Worm (Caenorhabditis elegans) whole organism, L3 larva: ENCODE results near the gene clec-118.
A peak's percentile ranks its signal among the peaks of the same experiment; 100 is the strongest.

Source experiments
- ZK546.5 ChIP-seq: sonication (generic microtip); optimal IDR thresholded peaks from 2 replicates; lab custom pipeline; 2017; ENCODE audit warnings: missing biosample characterization, missing genetic modification characterization
- aly-2 ChIP-seq: fragments of 150-350 bp; optimal IDR thresholded peaks from 2 replicates; lab custom pipeline; 2014; ENCODE audit warnings: missing biosample characterization, missing genetic modification characterization
- ama-1 ChIP-seq: fragments of 150-350 bp; optimal IDR thresholded peaks from 2 replicates; lab custom pipeline; 2018
- ceh-28 ChIP-seq: fragments of 150-350 bp; optimal IDR thresholded peaks from 2 replicates; lab custom pipeline; 2014; ENCODE audit warnings: missing biosample characterization, missing genetic modification reagents, missing genetic modification characterization
- ceh-9 ChIP-seq: sonication (generic microtip); optimal IDR thresholded peaks from 2 replicates; lab custom pipeline; 2018; ENCODE audit warnings: missing biosample characterization, missing genetic modification characterization
- daf-12 ChIP-seq: fragments of 150-350 bp; optimal IDR thresholded peaks from 2 replicates; lab custom pipeline; 2014; ENCODE audit warnings: missing biosample characterization, missing genetic modification reagents, missing genetic modification characterization
- elt-1 ChIP-seq: fragments of 150-350 bp; optimal IDR thresholded peaks from 2 replicates; lab custom pipeline; 2014; ENCODE audit warnings: missing biosample characterization, missing genetic modification characterization
- elt-3 ChIP-seq, 3 experiments: fragments of 150-350 bp in 1 of 3; sonication (generic microtip) in 2 of 3; optimal IDR thresholded peaks; 2 replicates in 2 of 3; 4 replicates in 1 of 3; lab custom pipeline; 2014 to 2017; ENCODE audit warnings: missing biosample characterization in 3 of 3, missing genetic modification characterization in 3 of 3
- fkh-2 ChIP-seq: fragments of 150-350 bp; optimal IDR thresholded peaks from 2 replicates; lab custom pipeline; 2014; ENCODE audit warnings: missing biosample characterization, missing genetic modification reagents, missing genetic modification characterization
- fos-1 ChIP-seq: fragments of 150-350 bp; optimal IDR thresholded peaks from 2 replicates; lab custom pipeline; 2014; ENCODE audit warnings: missing biosample characterization, missing genetic modification characterization
- jun-1 ChIP-seq: fragments of 150-350 bp; optimal IDR thresholded peaks from 2 replicates; lab custom pipeline; 2014; ENCODE audit warnings: missing biosample characterization, missing genetic modification reagents, missing genetic modification characterization
- lin-39 ChIP-seq: fragments of 150-350 bp; optimal IDR thresholded peaks from 2 replicates; lab custom pipeline; 2018; ENCODE audit warnings: missing biosample characterization, missing genetic modification reagents, missing genetic modification characterization
- lsy-12 ChIP-seq: sonication (generic microtip); optimal IDR thresholded peaks from 2 replicates; lab custom pipeline; 2016; ENCODE audit warnings: mild to moderate bottlenecking, missing genetic modification characterization, missing compliant biosample characterization
- mdl-1 ChIP-seq: fragments of 150-350 bp; optimal IDR thresholded peaks from 2 replicates; lab custom pipeline; 2014; ENCODE audit warnings: missing biosample characterization, missing genetic modification characterization
- mml-1 ChIP-seq: fragments of 150-350 bp; sonication (generic microtip); optimal IDR thresholded peaks from 3 replicates; lab custom pipeline; 2014; ENCODE audit warnings: missing biosample characterization, missing genetic modification characterization
- nhr-11 ChIP-seq: fragments of 150-350 bp; optimal IDR thresholded peaks from 2 replicates; lab custom pipeline; 2014; ENCODE audit warnings: missing biosample characterization, missing genetic modification characterization
- nhr-23 ChIP-seq: fragments of 150-350 bp; optimal IDR thresholded peaks from 2 replicates; lab custom pipeline; 2014; ENCODE audit warnings: missing biosample characterization, missing genetic modification reagents, missing genetic modification characterization
- nhr-25 ChIP-seq: sonication (generic microtip); optimal IDR thresholded peaks from 2 replicates; lab custom pipeline; 2017; ENCODE audit warnings: missing biosample characterization, missing genetic modification characterization
- nhr-28 ChIP-seq: fragments of 150-350 bp; optimal IDR thresholded peaks from 2 replicates; lab custom pipeline; 2014; ENCODE audit warnings: missing biosample characterization, missing genetic modification characterization
- nhr-67 ChIP-seq: fragments of 150-350 bp; optimal IDR thresholded peaks from 2 replicates; lab custom pipeline; 2014; ENCODE audit warnings: missing biosample characterization, missing genetic modification characterization
- nhr-77 ChIP-seq: fragments of 150-350 bp; optimal IDR thresholded peaks from 2 replicates; lab custom pipeline; 2014; ENCODE audit warnings: missing biosample characterization, missing genetic modification characterization
- pha-4 ChIP-seq: fragments of 150-350 bp; optimal IDR thresholded peaks from 2 replicates; lab custom pipeline; 2014; ENCODE audit warnings: missing biosample characterization, missing genetic modification reagents, missing genetic modification characterization
- sea-2 ChIP-seq: fragments of 150-350 bp; sonication (generic microtip); optimal IDR thresholded peaks from 4 replicates; lab custom pipeline; 2014; ENCODE audit warnings: missing biosample characterization, missing genetic modification reagents, missing genetic modification characterization
- skn-1 ChIP-seq: fragments of 150-350 bp; optimal IDR thresholded peaks from 2 replicates; lab custom pipeline; 2014; ENCODE audit warnings: missing biosample characterization, missing genetic modification characterization
- snpc-4 ChIP-seq: fragments of 150-350 bp; optimal IDR thresholded peaks from 2 replicates; lab custom pipeline; 2014; ENCODE audit warnings: missing biosample characterization, missing genetic modification characterization
- ztf-11 ChIP-seq: fragments of 150-350 bp; optimal IDR thresholded peaks from 2 replicates; lab custom pipeline; 2014; ENCODE audit warnings: missing biosample characterization, missing genetic modification characterization
- ztf-4 ChIP-seq: fragments of 150-350 bp; optimal IDR thresholded peaks from 2 replicates; lab custom pipeline; 2014; ENCODE audit warnings: missing biosample characterization, missing genetic modification characterization

Gene clec-118

DNA sequence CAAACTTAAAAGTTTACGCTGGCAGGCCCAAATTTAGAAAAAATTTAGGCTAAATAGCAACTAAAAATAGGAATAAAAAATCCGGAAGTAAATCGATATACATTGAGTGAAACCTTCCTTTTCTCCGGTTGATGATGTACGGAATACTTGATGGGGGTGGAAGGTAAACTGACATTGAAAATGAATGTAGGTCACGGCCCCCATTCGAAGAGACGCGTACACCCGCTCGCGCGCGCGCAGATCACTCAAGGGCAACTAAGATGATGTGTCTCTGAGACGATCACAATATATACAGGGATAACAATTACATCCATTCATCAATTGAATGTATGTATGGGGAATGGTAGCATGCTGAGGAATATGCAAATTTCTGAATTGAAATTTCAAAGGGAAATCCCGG lies 38.2 kb downstream of the clec-118 start:
- peak; percentile 78 for TF ChIP-seq nhr-23 (tag; lab: Kevin White, UChicago)
- TF ChIP-seq nhr-25 (tag; lab: Kevin White, UChicago) = peak; percentile 61
- TF ChIP-seq nhr-28 = no peak
- TF ChIP-seq, all 47 proteins: peak for 2

DNA sequence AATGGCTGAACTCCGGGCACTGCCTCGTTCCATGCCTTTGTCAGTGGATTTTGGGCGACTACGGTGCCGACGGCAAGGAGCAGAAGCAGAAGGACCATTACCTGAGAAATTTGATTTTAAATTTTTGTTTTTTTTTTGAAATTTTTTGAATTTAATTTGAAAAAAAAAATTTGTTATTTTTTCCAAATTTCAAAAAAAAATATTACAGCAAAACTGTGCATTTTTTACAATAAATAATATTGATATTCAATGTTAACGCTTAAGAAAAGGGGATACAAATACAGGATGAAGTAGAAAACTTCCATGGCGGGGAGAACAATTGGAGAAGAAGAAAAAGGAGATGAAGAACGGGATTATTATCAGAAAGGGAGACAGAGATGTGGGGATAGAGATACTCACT lies 40.3 kb downstream of the clec-118 start, which contains the start of gene mlt-8:
Gene mlt-8 (minus strand): TSS at position 101 of the 400 bp plus-strand sequence.
- TF ChIP-seq fkh-2 = no peak
- TF ChIP-seq ZK546.5 = no peak
- TF ChIP-seq daf-12 (tag; lab: Kevin White, UChicago) = no peak
- TF ChIP-seq nhr-67 = no peak
- no peak for TF ChIP-seq sea-2
- no peak for TF ChIP-seq pha-4 (tag; lab: Kevin White, UChicago)
- no peak for TF ChIP-seq nhr-28
- no peak for TF ChIP-seq snpc-4 (tag; lab: Kevin White, UChicago)
- TF ChIP-seq skn-1 = no peak
- TF ChIP-seq mdl-1 (tag; lab: Kevin White, UChicago) = no peak
- TF ChIP-seq ceh-9 = no peak
- no peak for TF ChIP-seq lin-39
- TF ChIP-seq ztf-4 (tag; lab: Kevin White, UChicago) = no peak
- TF ChIP-seq elt-3 (tag; optimal IDR thresholded peaks at IDR 0.05; lab: Kevin White, UChicago) = no peak
- no peak for TF ChIP-seq ama-1 (lab: Kevin White, UChicago)
- TF ChIP-seq jun-1 (tag; lab: Kevin White, UChicago) = no peak

DNA sequence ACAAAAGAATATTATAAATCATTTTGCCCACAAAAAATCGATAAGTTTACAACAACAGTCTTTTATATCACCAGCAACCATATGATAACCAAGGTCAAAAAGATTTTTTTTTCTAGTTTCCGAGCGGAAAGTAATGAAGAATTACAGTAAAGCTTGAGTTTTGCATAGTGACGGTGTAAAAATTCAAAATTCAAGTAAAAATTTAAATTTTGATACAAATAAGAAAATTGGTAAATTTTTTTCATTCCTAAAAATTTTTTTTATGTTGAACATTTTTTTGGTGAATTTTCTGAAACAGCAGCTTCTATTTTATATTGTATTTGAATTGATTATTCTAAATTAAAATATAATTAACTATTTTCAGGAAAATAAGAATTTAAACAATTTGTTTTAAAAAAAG lies 43.5 kb downstream of the clec-118 start, which contains the start of gene W08F4.5:
Gene W08F4.5 (minus strand): TSS at position 101 of the 400 bp plus-strand sequence.
- no peak for TF ChIP-seq aly-2 (tag; lab: Kevin White, UChicago)
- TF ChIP-seq mml-1 (tag; lab: Kevin White, UChicago) = no peak
- TF ChIP-seq sea-2 = no peak
- peak; percentile 48 for TF ChIP-seq nhr-23 (tag; lab: Kevin White, UChicago)
- peak; percentile 40 for TF ChIP-seq ceh-28 (tag; lab: Kevin White, UChicago)
- no peak for TF ChIP-seq pha-4 (tag; lab: Kevin White, UChicago)
- TF ChIP-seq ztf-11 = no peak
- no peak for TF ChIP-seq ztf-4 (tag; lab: Kevin White, UChicago)
- TF ChIP-seq daf-12 (tag; lab: Kevin White, UChicago) = no peak
- no peak for TF ChIP-seq ceh-9
- no peak for TF ChIP-seq lsy-12 (tag; lab: Kevin White, UChicago)
- no peak for TF ChIP-seq nhr-11 (tag; lab: Kevin White, UChicago)
- no peak for TF ChIP-seq fos-1 (tag; lab: Kevin White, UChicago)
- TF ChIP-seq elt-3 (tag; optimal IDR thresholded peaks at IDR 0.05; lab: Kevin White, UChicago) = no peak
- no peak for TF ChIP-seq nhr-77
- no peak for TF ChIP-seq elt-1 (tag; lab: Kevin White, UChicago)
